Worm (Caenorhabditis elegans) whole organism, young adult: ENCODE results near the gene sri-26.

Experiments
- B0261.1 ChIP-seq: sonication (generic microtip); optimal IDR thresholded peaks from 2 replicates; lab custom pipeline; 2016; ENCODE audit warnings: mild to moderate bottlenecking, missing genetic modification characterization, moderate library complexity, missing compliant biosample characterization
- B0336.3 ChIP-seq: fragments of 200-800 bp; sonication (Bioruptor generic); IDR thresholded peaks from 2 replicates; pipeline ENCODE4 v1.3.6; 2022; ENCODE audit warnings: missing genetic modification characterization, missing compliant biosample characterization
- F23B12.7 ChIP-seq: sonication (generic microtip); optimal IDR thresholded peaks from 2 replicates; lab custom pipeline; 2017; ENCODE audit warnings: missing genetic modification characterization, mild to moderate bottlenecking, missing compliant biosample characterization, antibody characterized with exemption, moderate library complexity; ENCODE audit not compliant: insufficient read depth
- F37B4.10 ChIP-seq: fragments of 200-800 bp; sonication (Bioruptor generic); IDR thresholded peaks from 2 replicates; pipeline ENCODE4 v1.3.6; 2022; ENCODE audit warnings: missing genetic modification characterization, missing compliant biosample characterization
- F39B2.1 ChIP-seq: fragments of 200-800 bp; sonication (Bioruptor generic); IDR thresholded peaks from 2 replicates; pipeline ENCODE4 v1.3.6; 2022; ENCODE audit warnings: missing genetic modification reagents, missing genetic modification characterization, missing compliant biosample characterization
- F49E8.2 ChIP-seq: sonication (generic microtip); optimal IDR thresholded peaks from 3 replicates; lab custom pipeline; 2017; ENCODE audit warnings: missing genetic modification characterization, mild to moderate bottlenecking, missing compliant biosample characterization, antibody characterized with exemption, moderate library complexity; ENCODE audit not compliant: insufficient read depth
- F57A8.1 ChIP-seq: fragments of 200-800 bp; sonication (Bioruptor generic); optimal IDR thresholded peaks from 2 replicates; lab custom pipeline; 2018; ENCODE audit warnings: mild to moderate bottlenecking, missing genetic modification characterization, moderate library complexity, missing compliant biosample characterization
- F57C9.4 ChIP-seq: sonication (generic microtip); optimal IDR thresholded peaks from 2 replicates; lab custom pipeline; 2017; ENCODE audit warnings: mild to moderate bottlenecking, missing genetic modification characterization, missing compliant biosample characterization
- K12H6.12 ChIP-seq: fragments of 200-800 bp; sonication (Bioruptor generic); optimal IDR thresholded peaks from 2 replicates; lab custom pipeline; 2018; ENCODE audit warnings: mild to moderate bottlenecking, missing genetic modification characterization, missing compliant biosample characterization
- T07F8.4 ChIP-seq: sonication (generic microtip); optimal IDR thresholded peaks from 2 replicates; lab custom pipeline; 2016; ENCODE audit warnings: mild to moderate bottlenecking, missing genetic modification characterization, moderate library complexity, missing compliant biosample characterization
- Y67H2A.10 ChIP-seq: fragments of 200-800 bp; sonication (Bioruptor generic); conservative IDR thresholded peaks from 2 replicates; pipeline ENCODE4 v1.3.6; 2022; ENCODE audit warnings: missing genetic modification reagents, missing genetic modification characterization, missing compliant biosample characterization
- Y79H2A.3 ChIP-seq: fragments of 200-800 bp; sonication (Bioruptor generic); conservative IDR thresholded peaks from 2 replicates; pipeline ENCODE4 v1.3.6; 2022; ENCODE audit warnings: missing genetic modification reagents, missing genetic modification characterization, missing compliant biosample characterization
- ZK185.1 ChIP-seq: sonication (generic microtip); optimal IDR thresholded peaks from 2 replicates; lab custom pipeline; 2016; ENCODE audit warnings: mild to moderate bottlenecking, missing genetic modification characterization, missing compliant biosample characterization; ENCODE audit not compliant: poor library complexity, severe bottlenecking
- aptf-2 ChIP-seq: fragments of 200-800 bp; sonication (Bioruptor generic); conservative IDR thresholded peaks from 2 replicates; pipeline ENCODE4 v1.3.6; 2022; ENCODE audit warnings: missing genetic modification reagents, missing genetic modification characterization, missing compliant biosample characterization
- athp-1 ChIP-seq: sonication (generic microtip); optimal IDR thresholded peaks from 2 replicates; lab custom pipeline; 2017; ENCODE audit warnings: mild to moderate bottlenecking, missing genetic modification characterization, missing compliant biosample characterization
- attf-5 ChIP-seq: fragments of 200-800 bp; sonication (Bioruptor generic); optimal IDR thresholded peaks from 2 replicates; lab custom pipeline; 2018; ENCODE audit warnings: mild to moderate bottlenecking, missing genetic modification characterization, missing compliant biosample characterization
- bed-2 ChIP-seq: fragments of 200-800 bp; sonication (Bioruptor generic); IDR thresholded peaks from 2 replicates; pipeline ENCODE4 v1.3.6; 2022; ENCODE audit warnings: missing genetic modification reagents, missing genetic modification characterization, missing compliant biosample characterization
- ccch-3 ChIP-seq: fragments of 200-800 bp; sonication (Bioruptor generic); optimal IDR thresholded peaks from 2 replicates; lab custom pipeline; 2018; ENCODE audit warnings: mild to moderate bottlenecking, missing genetic modification characterization, missing compliant biosample characterization
- ceh-27 ChIP-seq: fragments of 200-800 bp; sonication (Bioruptor generic); optimal IDR thresholded peaks from 2 replicates; lab custom pipeline; 2018; ENCODE audit warnings: mild to moderate bottlenecking, missing genetic modification characterization, moderate library complexity, missing compliant biosample characterization
- ceh-58 ChIP-seq: fragments of 200-800 bp; sonication (Bioruptor generic); IDR thresholded peaks from 2 replicates; pipeline ENCODE4 v1.3.6; 2022; ENCODE audit warnings: missing genetic modification characterization, missing compliant biosample characterization
- ceh-91 ChIP-seq: fragments of 200-800 bp; sonication (Bioruptor generic); IDR thresholded peaks from 2 replicates; pipeline ENCODE4 v1.3.6; 2022; ENCODE audit warnings: missing genetic modification reagents, missing genetic modification characterization, missing compliant biosample characterization
- dpff-1 ChIP-seq: sonication (generic microtip); optimal IDR thresholded peaks from 2 replicates; lab custom pipeline; 2017; ENCODE audit warnings: mild to moderate bottlenecking, missing genetic modification characterization, missing compliant biosample characterization
- ets-4 ChIP-seq: fragments of 200-800 bp; sonication (Bioruptor generic); optimal IDR thresholded peaks from 2 replicates; lab custom pipeline; 2018; ENCODE audit warnings: mild to moderate bottlenecking, missing genetic modification characterization, missing compliant biosample characterization
- hlh-12 ChIP-seq: sonication (generic microtip); optimal IDR thresholded peaks from 2 replicates; lab custom pipeline; 2016; ENCODE audit warnings: missing genetic modification characterization, missing compliant biosample characterization
- hmg-1.2 ChIP-seq: fragments of 200-800 bp; sonication (Bioruptor generic); IDR thresholded peaks from 2 replicates; pipeline ENCODE4 v1.3.6; 2022; ENCODE audit warnings: missing genetic modification reagents, missing genetic modification characterization, missing compliant biosample characterization
- lag-1 ChIP-seq: fragments of 200-800 bp; sonication (Bioruptor generic); IDR thresholded peaks from 2 replicates; pipeline ENCODE4 v1.3.6; 2022; ENCODE audit warnings: missing genetic modification reagents, missing genetic modification characterization, missing compliant biosample characterization
- lin-35 ChIP-seq, 3 experiments: fragments of 150-350 bp in 2 of 3; sonication (generic microtip) in 1 of 3; optimal IDR thresholded peaks; 2 replicates each; lab custom pipeline; 2014 to 2018; ENCODE audit warnings: missing biosample characterization in 3 of 3, missing genetic modification characterization in 3 of 3, missing genetic modification reagents in 3 of 3
- lin-40 ChIP-seq: sonication (generic microtip); optimal IDR thresholded peaks from 2 replicates; lab custom pipeline; 2016; ENCODE audit warnings: missing genetic modification characterization, mild to moderate bottlenecking, missing compliant biosample characterization, missing genotype, missing genetic modification reagents
- lin-54 ChIP-seq: fragments of 200-800 bp; sonication (Bioruptor generic); optimal IDR thresholded peaks from 2 replicates; lab custom pipeline; 2018; ENCODE audit warnings: mild to moderate bottlenecking, missing genetic modification characterization, missing compliant biosample characterization
- lir-1 ChIP-seq: fragments of 200-800 bp; sonication (Bioruptor generic); conservative IDR thresholded peaks from 2 replicates; pipeline ENCODE4 v1.3.6; 2022; ENCODE audit warnings: missing genetic modification reagents, missing genetic modification characterization, missing compliant biosample characterization
- lsy-27 ChIP-seq: sonication (generic microtip); optimal IDR thresholded peaks from 2 replicates; lab custom pipeline; 2017; ENCODE audit warnings: missing genetic modification characterization, mild to moderate bottlenecking, missing compliant biosample characterization, antibody characterized with exemption, missing genotype, borderline replicate concordance; ENCODE audit not compliant: insufficient read depth
- madf-3 ChIP-seq: fragments of 200-800 bp; sonication (Bioruptor generic); IDR thresholded peaks from 2 replicates; pipeline ENCODE4 v1.3.6; 2022; ENCODE audit warnings: missing genetic modification reagents, missing genetic modification characterization, missing compliant biosample characterization
- madf-6 ChIP-seq: fragments of 200-800 bp; sonication (Bioruptor generic); IDR thresholded peaks from 2 replicates; pipeline ENCODE4 v1.3.6; 2022; ENCODE audit warnings: missing genetic modification reagents, missing genetic modification characterization, missing compliant biosample characterization
- nhr-179 ChIP-seq: sonication (generic microtip); optimal IDR thresholded peaks from 2 replicates; lab custom pipeline; 2016; ENCODE audit warnings: mild to moderate bottlenecking, missing genetic modification characterization, missing compliant biosample characterization
- nhr-27 ChIP-seq: fragments of 200-800 bp; sonication (Bioruptor generic); optimal IDR thresholded peaks from 2 replicates; lab custom pipeline; 2018; ENCODE audit warnings: mild to moderate bottlenecking, missing genetic modification characterization, moderate library complexity, missing compliant biosample characterization
- nhr-90 ChIP-seq: sonication (generic microtip); optimal IDR thresholded peaks from 2 replicates; lab custom pipeline; 2016; ENCODE audit warnings: missing genotype, mild to moderate bottlenecking, missing genetic modification characterization, missing compliant biosample characterization
- repo-1 ChIP-seq: sonication (generic microtip); optimal IDR thresholded peaks from 2 replicates; lab custom pipeline; 2017; ENCODE audit warnings: mild to moderate bottlenecking, missing genetic modification characterization, missing compliant biosample characterization
- sea-2 ChIP-seq: fragments of 200-800 bp; sonication (Bioruptor generic); IDR thresholded peaks from 2 replicates; pipeline ENCODE4 v1.3.6; 2022; ENCODE audit warnings: missing genetic modification characterization, missing compliant biosample characterization
- snpc-4 ChIP-seq, 5 experiments: fragments of 150-350 bp in 1 of 5; sonication (generic microtip) in 4 of 5; optimal IDR thresholded peaks; 2 replicates each; lab custom pipeline; 2014 to 2018; ENCODE audit warnings: missing genetic modification characterization in 5 of 5, missing biosample characterization in 3 of 5, antibody characterized with exemption in 2 of 5, mild to moderate bottlenecking in 2 of 5, missing compliant biosample characterization in 2 of 5, missing genotype in 2 of 5, moderate library complexity in 2 of 5, missing genetic modification reagents in 1 of 5
- tbx-9 ChIP-seq: sonication (generic microtip); optimal IDR thresholded peaks from 2 replicates; lab custom pipeline; 2016; ENCODE audit warnings: borderline replicate concordance, missing genetic modification characterization, inconsistent platforms, missing compliant biosample characterization
- tlf-1 ChIP-seq: fragments of 200-800 bp; sonication (Bioruptor generic); optimal IDR thresholded peaks from 2 replicates; lab custom pipeline; 2018; ENCODE audit warnings: mild to moderate bottlenecking, missing genetic modification characterization, missing compliant biosample characterization
- zfh-2 ChIP-seq: fragments of 200-800 bp; sonication (Bioruptor generic); conservative IDR thresholded peaks from 2 replicates; pipeline ENCODE4 v1.3.6; 2022; ENCODE audit warnings: missing genetic modification reagents, missing genetic modification characterization, missing compliant biosample characterization
- zim-3 ChIP-seq: sonication (generic microtip); optimal IDR thresholded peaks from 2 replicates; lab custom pipeline; 2017; ENCODE audit warnings: mild to moderate bottlenecking, missing genetic modification characterization, moderate library complexity, missing compliant biosample characterization
- ztf-26 ChIP-seq: sonication (generic microtip); optimal IDR thresholded peaks from 2 replicates; lab custom pipeline; 2017; ENCODE audit warnings: missing genetic modification characterization, missing compliant biosample characterization
- ztf-6 ChIP-seq: fragments of 200-800 bp; sonication (Bioruptor generic); IDR thresholded peaks from 2 replicates; pipeline ENCODE4 v1.3.6; 2022; ENCODE audit warnings: missing genetic modification reagents, missing genetic modification characterization, missing compliant biosample characterization

Gene sri-26

DNA sequence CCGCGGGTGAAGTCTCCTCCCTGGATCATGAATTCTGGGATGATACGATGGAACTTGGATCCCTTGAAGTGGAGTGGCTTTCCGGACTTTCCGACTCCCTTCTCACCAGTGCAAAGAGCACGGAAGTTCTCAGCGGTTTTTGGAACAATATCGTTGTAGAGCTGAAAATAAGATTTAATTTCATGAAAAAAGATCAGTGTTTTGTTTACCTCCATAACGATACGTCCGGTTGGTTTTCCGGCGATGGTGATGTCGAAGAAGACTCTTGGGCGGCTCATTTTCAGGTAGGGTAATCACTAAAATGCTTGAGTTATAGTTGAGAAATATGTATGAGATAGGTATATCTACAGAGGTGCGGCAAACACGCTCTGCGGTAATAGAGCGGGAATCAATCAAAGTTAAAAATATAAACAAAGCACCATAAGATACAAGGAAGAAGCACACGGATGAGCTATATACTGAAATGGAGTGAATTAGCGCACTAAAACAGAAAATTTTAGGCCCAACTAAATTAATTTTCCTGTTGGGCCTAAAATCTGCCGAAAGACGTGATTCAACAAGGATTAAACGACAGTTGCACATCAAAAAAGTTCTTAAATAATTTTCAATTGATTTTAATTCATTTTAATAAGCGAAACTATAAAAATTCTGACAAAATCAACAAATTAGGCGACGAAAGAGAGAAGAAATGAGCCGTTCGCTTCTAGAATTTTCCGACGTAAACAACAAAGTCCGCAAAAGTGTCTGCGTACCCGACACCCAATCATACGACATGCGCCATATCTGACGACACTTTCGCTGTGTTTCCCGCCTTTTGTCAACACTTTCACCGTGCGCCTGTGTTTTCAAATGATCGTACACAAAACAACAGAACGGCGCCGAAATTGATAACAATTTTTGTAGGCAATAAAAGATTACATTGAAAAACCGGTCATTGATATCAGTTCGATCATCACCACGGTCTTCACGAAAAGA is 27.9 kb upstream of the sri-26 start, which contains the start of the genes cyn-7 and bath-36 (continued):
- peak; percentile 10 for TF ChIP-seq ets-4 (GFP tag; lab: Kevin White, UChicago)
- TF ChIP-seq zim-3 = no peak
- TF ChIP-seq lin-35 (GFP tag; optimal IDR thresholded peaks at IDR 0.05; lab: Kevin White, UChicago) = peak in 1 of 3 experiments; percentile 66
- no peak for TF ChIP-seq T07F8.4 (tag; lab: Kevin White, UChicago)
- TF ChIP-seq lag-1 = no peak
- TF ChIP-seq nhr-90 = no peak
- no peak for TF ChIP-seq tbx-9 (tag; lab: Kevin White, UChicago)
- TF ChIP-seq F57C9.4 (tag; lab: Kevin White, UChicago) = no peak
- TF ChIP-seq nhr-179 (tag; lab: Kevin White, UChicago) = no peak
- no peak for TF ChIP-seq hlh-12 (tag; lab: Kevin White, UChicago)
- TF ChIP-seq repo-1 (tag; lab: Kevin White, UChicago) = peak; percentile 14
- TF ChIP-seq K12H6.12 (tag; lab: Kevin White, UChicago) = peak; percentile 1
- TF ChIP-seq ztf-26 (tag; lab: Kevin White, UChicago) = peak; percentile 49
- TF ChIP-seq madf-3 = 0 out of 2 replicates have a peak, but pooled peaks have one; percentile 63
- no peak for TF ChIP-seq sea-2 (GFP tag; lab: Robert Waterston, UW)
- TF ChIP-seq F23B12.7 (tag; lab: Kevin White, UChicago) = peak; percentile 67
- peak; percentile 90 for TF ChIP-seq madf-6
- TF ChIP-seq athp-1 = no peak
- TF ChIP-seq ztf-6 (GFP tag; lab: Robert Waterston, UW) = no peak
- TF ChIP-seq F57A8.1 = no peak

ce11 chrV:15189567-15189966 is 25.7 kb upstream of the sri-26 start, which contains the start of gene cyn-3:
TSS of gene cyn-3 (plus strand) at chrV:15189927.
- TF ChIP-seq ceh-58 (GFP tag; lab: Robert Waterston, UW) (no peak), aptf-2 (GFP tag; lab: Robert Waterston, UW) (no peak), B0261.1 (tag; lab: Kevin White, UChicago) (peak; percentile 13), hmg-1.2 (GFP tag; lab: Robert Waterston, UW) (peak; percentile 54), bed-2 (GFP tag; lab: Robert Waterston, UW) (no peak), ceh-27 (GFP tag; lab: Kevin White, UChicago) (peak; percentile 34), Y67H2A.10 (GFP tag; lab: Robert Waterston, UW) (no peak), lin-40 (tag; lab: Kevin White, UChicago) (peak; percentile 76), snpc-4 (GFP tag; optimal IDR thresholded peaks at IDR 0.05; lab: Kevin White, UChicago) (peak; percentile 30), snpc-4 (tag; optimal IDR thresholded peaks at IDR 0.05; lab: Kevin White, UChicago) (peak; percentile 11 to 68 (median 52)), F49E8.2 (tag; lab: Kevin White, UChicago) (peak; percentile 4), repo-1 (tag; lab: Kevin White, UChicago) (no peak), ceh-91 (GFP tag; lab: Robert Waterston, UW) (peak; percentile 67), attf-5 (GFP tag; lab: Kevin White, UChicago) (peak; percentile 83), B0336.3 (GFP tag; lab: Robert Waterston, UW) (0 out of 2 replicates have a peak, but pooled peaks have one; percentile 16), dpff-1 (tag; lab: Kevin White, UChicago) (no peak), Y79H2A.3 (no peak), ccch-3 (no peak), F37B4.10 (GFP tag; lab: Robert Waterston, UW) (no peak), lag-1 (no peak), F39B2.1 (GFP tag; lab: Robert Waterston, UW) (no peak), tlf-1 (peak; percentile 46), zfh-2 (no peak), ZK185.1 (tag; lab: Kevin White, UChicago) (peak; percentile 74), lir-1 (no peak), lsy-27 (tag; lab: Kevin White, UChicago) (no peak), nhr-27 (tag; lab: Kevin White, UChicago) (no peak), athp-1 (no peak), lin-54 (peak; percentile 99)
